Fruit fly (Drosophila melanogaster) whole organism, embryonic: ENCODE measurements around the gene CG15803.

Source experiments
- CG15514 ChIP-seq: fragments of 200-800 bp; sonication (Bioruptor generic); optimal IDR thresholded peaks from 3 replicates; lab custom pipeline; 2017; ENCODE audit warnings: missing biosample characterization, missing genetic modification characterization, mild to moderate bottlenecking, moderate library complexity, missing genetic modification reagents
- CG17829 ChIP-seq: fragments of 200-800 bp; optimal IDR thresholded peaks from 2 replicates; lab custom pipeline; 2019; ENCODE audit warnings: missing biosample characterization, mild to moderate bottlenecking, missing genetic modification characterization, moderate library complexity
- CG34422 ChIP-seq: fragments of 200-800 bp; sonication (Bioruptor generic); IDR thresholded peaks from 3 replicates; pipeline ENCODE4 v1.3.6; 2022; ENCODE audit warnings: missing biosample characterization, missing genetic modification characterization
- CG6272 ChIP-seq: fragments of 200-800 bp; sonication (Bioruptor generic); IDR thresholded peaks from 2 replicates; pipeline ENCODE4 v1.3.6; 2022; ENCODE audit warnings: missing biosample characterization, missing genetic modification characterization
- CG7928 ChIP-seq: fragments of 200-800 bp; sonication (Bioruptor generic); optimal IDR thresholded peaks from 2 replicates; lab custom pipeline; 2017; ENCODE audit warnings: missing biosample characterization, mild to moderate bottlenecking, missing genetic modification characterization
- CHES-1-like ChIP-seq: fragments of 200-800 bp; sonication (Bioruptor generic); optimal IDR thresholded peaks from 2 replicates; lab custom pipeline; 2016; ENCODE audit warnings: missing biosample characterization, missing genetic modification characterization
- Ets97D ChIP-seq: fragments of 200-800 bp; sonication (Bioruptor generic); optimal IDR thresholded peaks from 3 replicates; lab custom pipeline; 2016; ENCODE audit warnings: missing biosample characterization, missing genetic modification characterization
- Myb ChIP-seq: fragments of 200-800 bp; sonication (Bioruptor generic); optimal IDR thresholded peaks from 2 replicates; lab custom pipeline; 2016; ENCODE audit warnings: missing biosample characterization, missing genetic modification characterization
- Nf-YB ChIP-seq: fragments of 200-800 bp; sonication (Bioruptor generic); optimal IDR thresholded peaks from 3 replicates; lab custom pipeline; 2019; ENCODE audit warnings: missing biosample characterization, mild to moderate bottlenecking, missing genetic modification characterization, moderate library complexity
- Sin3A ChIP-seq: fragments of >200 bp; optimal IDR thresholded peaks from 2 replicates; lab custom pipeline; 2018
- chinmo ChIP-seq: fragments of 200-800 bp; sonication (Bioruptor generic); IDR thresholded peaks from 4 replicates; pipeline ENCODE4 v1.3.6; 2022; ENCODE audit warnings: missing biosample characterization, missing genetic modification characterization; ENCODE audit not compliant: partially characterized antibody
- cwo ChIP-seq: fragments of 200-800 bp; sonication (Bioruptor generic); optimal IDR thresholded peaks from 3 replicates; lab custom pipeline; 2017; ENCODE audit warnings: missing biosample characterization, missing genetic modification characterization, mild to moderate bottlenecking, moderate library complexity, missing genetic modification reagents
- esg ChIP-seq: fragments of 200-800 bp; sonication (Bioruptor generic); conservative IDR thresholded peaks from 2 replicates; pipeline ENCODE4 v1.3.6; 2022; ENCODE audit warnings: missing biosample characterization, missing genetic modification characterization
- gro ChIP-seq: fragments of 200-800 bp; sonication (Bioruptor generic); optimal IDR thresholded peaks from 2 replicates; lab custom pipeline; 2016; ENCODE audit warnings: missing biosample characterization, missing genetic modification characterization
- hb ChIP-seq: fragments of 200-800 bp; sonication (Bioruptor generic); IDR thresholded peaks from 3 replicates; pipeline ENCODE4 v1.3.6; 2022; ENCODE audit warnings: missing biosample characterization, missing genetic modification characterization; ENCODE audit not compliant: partially characterized antibody
- lmd ChIP-seq: fragments of 200-800 bp; sonication (Bioruptor generic); IDR thresholded peaks from 2 replicates; pipeline ENCODE4 v1.3.6; 2022; ENCODE audit warnings: missing biosample characterization, missing genetic modification characterization
- slbo ChIP-seq: fragments of 200-800 bp; sonication (Bioruptor generic); IDR thresholded peaks from 2 replicates; pipeline ENCODE4 v1.3.6; 2022; ENCODE audit warnings: missing biosample characterization, missing genetic modification characterization
- vnd ChIP-seq: fragments of 200-800 bp; sonication (Bioruptor generic); IDR thresholded peaks from 3 replicates; pipeline ENCODE4 v1.3.6; 2022; ENCODE audit warnings: missing biosample characterization, missing genetic modification characterization; ENCODE audit not compliant: partially characterized antibody

The CG15803 gene

dm6 chr3R:18283441-18283840 is 77.1 kb downstream of the CG15803 start, which contains the start of the genes CG14312 and CG8064 (continued):
- no peak for TF ChIP-seq CG7928 (GFP tag; lab: Kevin White, UChicago)
- TF ChIP-seq CG15514 (GFP tag; lab: Kevin White, UChicago), result peak; percentile 93
- 0 out of 4 replicates have a peak, but pooled peaks have one; percentile 21 for TF ChIP-seq chinmo (GFP tag; lab: Robert Waterston, UW)
- peak; percentile 44; the same call in 1 of the 3 replicates for TF ChIP-seq vnd (GFP tag; lab: Robert Waterston, UW)
- no peak for TF ChIP-seq slbo (GFP tag; lab: Robert Waterston, UW)
- TF ChIP-seq Myb (GFP tag; lab: Kevin White, UChicago), result peak; percentile 99
- TF ChIP-seq CG6272, result no peak
- TF ChIP-seq CG17829, result peak; percentile 21
- peak; percentile 62 for TF ChIP-seq Ets97D
- peak; percentile 29 for TF ChIP-seq CHES-1-like
- 0 out of 3 replicates have a peak, but pooled peaks have one; percentile 37 for TF ChIP-seq hb (GFP tag; lab: Robert Waterston, UW)
- no peak for TF ChIP-seq esg
- TF ChIP-seq gro (GFP tag; lab: Kevin White, UChicago), result peak; percentile 10
- peak; percentile 91 for TF ChIP-seq cwo (GFP tag; lab: Kevin White, UChicago)
- TF ChIP-seq lmd (GFP tag; lab: Robert Waterston, UW), result no peak
- TF ChIP-seq Nf-YB, result peak; percentile 2
- TF ChIP-seq CG34422 (GFP tag; lab: Robert Waterston, UW), result peak; percentile 61; the same call in 1 of the 3 replicates
- peak; percentile 57 for TF ChIP-seq Sin3A (lab: Kevin White, UChicago)
- TF ChIP-seq, all 482 proteins: peak for 78
